Worm (Caenorhabditis elegans) whole organism, late embryonic: ENCODE data around the gene F28H6.6.
A peak's percentile ranks its signal among the peaks of the same experiment; 100 is the strongest.

ENCODE experiments used
- F13H6.1 ChIP-seq: sonication (generic microtip); optimal IDR thresholded peaks from 2 replicates; lab custom pipeline; 2016; ENCODE audit warnings: missing genetic modification characterization, missing compliant biosample characterization
- K02D7.2 ChIP-seq: sonication (generic microtip); optimal IDR thresholded peaks from 2 replicates; lab custom pipeline; 2017; ENCODE audit warnings: mild to moderate bottlenecking, missing genetic modification characterization, missing compliant biosample characterization
- K09A11.1 ChIP-seq: sonication (generic microtip); optimal IDR thresholded peaks from 2 replicates; lab custom pipeline; 2017; ENCODE audit warnings: antibody characterized with exemption, mild to moderate bottlenecking, missing genetic modification characterization, missing compliant biosample characterization; ENCODE audit not compliant: insufficient read depth
- Y22D7AL.16 ChIP-seq: sonication (generic microtip); optimal IDR thresholded peaks from 2 replicates; lab custom pipeline; 2016; ENCODE audit warnings: missing genetic modification characterization, missing compliant biosample characterization
- ahr-1 ChIP-seq: sonication (generic microtip); optimal IDR thresholded peaks from 2 replicates; lab custom pipeline; 2016; ENCODE audit warnings: missing genetic modification characterization, missing compliant biosample characterization
- ama-1 ChIP-seq: fragments of 150-350 bp; optimal IDR thresholded peaks from 2 replicates; lab custom pipeline; 2014
- ceh-18 ChIP-seq: sonication (generic microtip); optimal IDR thresholded peaks from 2 replicates; lab custom pipeline; 2016; ENCODE audit warnings: missing genetic modification characterization, missing compliant biosample characterization
- ceh-19 ChIP-seq: fragments of 200-800 bp; sonication (Bioruptor generic); optimal IDR thresholded peaks from 2 replicates; lab custom pipeline; 2018; ENCODE audit warnings: mild to moderate bottlenecking, missing genetic modification characterization, missing compliant biosample characterization
- ceh-2 ChIP-seq: sonication (generic microtip); optimal IDR thresholded peaks from 2 replicates; lab custom pipeline; 2016; ENCODE audit warnings: missing genotype, missing genetic modification characterization, missing compliant biosample characterization
- ceh-22 ChIP-seq: sonication (generic microtip); optimal IDR thresholded peaks from 2 replicates; lab custom pipeline; 2017; ENCODE audit warnings: missing biosample characterization, missing genetic modification characterization
- ceh-24 ChIP-seq: sonication (generic microtip); optimal IDR thresholded peaks from 2 replicates; lab custom pipeline; 2016; ENCODE audit warnings: mild to moderate bottlenecking, missing genetic modification characterization, missing compliant biosample characterization
- ceh-30 ChIP-seq: fragments of 150-350 bp; optimal IDR thresholded peaks from 2 replicates; lab custom pipeline; 2014; ENCODE audit warnings: missing biosample characterization, missing genetic modification characterization
- ceh-34 ChIP-seq: sonication (generic microtip); optimal IDR thresholded peaks from 2 replicates; lab custom pipeline; 2016; ENCODE audit warnings: mild to moderate bottlenecking, missing genetic modification characterization, missing compliant biosample characterization
- ceh-9 ChIP-seq: sonication (generic microtip); optimal IDR thresholded peaks from 2 replicates; lab custom pipeline; 2016; ENCODE audit warnings: mild to moderate bottlenecking, missing genetic modification characterization, inconsistent platforms, missing compliant biosample characterization
- che-1 ChIP-seq: sonication (generic microtip); optimal IDR thresholded peaks from 2 replicates; lab custom pipeline; 2016; ENCODE audit warnings: mild to moderate bottlenecking, missing genetic modification characterization, missing compliant biosample characterization
- dmd-4 ChIP-seq: sonication (generic microtip); optimal IDR thresholded peaks from 2 replicates; lab custom pipeline; 2016; ENCODE audit warnings: borderline replicate concordance, missing genetic modification characterization, missing compliant biosample characterization
- dve-1 ChIP-seq: sonication (generic microtip); optimal IDR thresholded peaks from 2 replicates; lab custom pipeline; 2017; ENCODE audit warnings: antibody characterized with exemption, mild to moderate bottlenecking, missing genetic modification characterization, missing compliant biosample characterization
- ets-4 ChIP-seq: sonication (generic microtip); optimal IDR thresholded peaks from 2 replicates; lab custom pipeline; 2016; ENCODE audit warnings: missing genetic modification characterization, missing compliant biosample characterization
- eyg-1 ChIP-seq: sonication (generic microtip); optimal IDR thresholded peaks from 2 replicates; lab custom pipeline; 2016; ENCODE audit warnings: missing genotype, missing genetic modification characterization, missing compliant biosample characterization
- fkh-6 ChIP-seq: sonication (generic microtip); optimal IDR thresholded peaks from 2 replicates; lab custom pipeline; 2016; ENCODE audit warnings: missing genetic modification characterization, missing compliant biosample characterization
- hlh-13 ChIP-seq: fragments of 200-800 bp; sonication (Bioruptor generic); optimal IDR thresholded peaks from 2 replicates; lab custom pipeline; 2018; ENCODE audit warnings: mild to moderate bottlenecking, missing genetic modification characterization, missing compliant biosample characterization
- hlh-6 ChIP-seq: sonication (generic microtip); optimal IDR thresholded peaks from 2 replicates; lab custom pipeline; 2016; ENCODE audit warnings: missing genotype, missing genetic modification characterization, missing compliant biosample characterization
- hlh-8 ChIP-seq: sonication (generic microtip); optimal IDR thresholded peaks from 2 replicates; lab custom pipeline; 2016; ENCODE audit warnings: missing genotype, missing genetic modification characterization, missing compliant biosample characterization
- madf-2 ChIP-seq: sonication (generic microtip); optimal IDR thresholded peaks from 2 replicates; lab custom pipeline; 2017; ENCODE audit warnings: missing genetic modification characterization, missing compliant biosample characterization
- mec-3 ChIP-seq: sonication (generic microtip); optimal IDR thresholded peaks from 2 replicates; lab custom pipeline; 2016; ENCODE audit warnings: borderline replicate concordance, missing genetic modification characterization, missing compliant biosample characterization
- nfya-1 ChIP-seq: sonication (generic microtip); optimal IDR thresholded peaks from 2 replicates; lab custom pipeline; 2017; ENCODE audit warnings: missing genetic modification characterization, mild to moderate bottlenecking, missing compliant biosample characterization, antibody characterized with exemption, moderate library complexity
- nhr-11 ChIP-seq: fragments of 150-350 bp; optimal IDR thresholded peaks from 2 replicates; lab custom pipeline; 2014; ENCODE audit warnings: missing biosample characterization, missing genetic modification characterization
- nhr-232 ChIP-seq: sonication (generic microtip); optimal IDR thresholded peaks from 2 replicates; lab custom pipeline; 2016; ENCODE audit warnings: missing genetic modification characterization, missing compliant biosample characterization
- npax-4 ChIP-seq: sonication (generic microtip); optimal IDR thresholded peaks from 2 replicates; lab custom pipeline; 2016; ENCODE audit warnings: missing genetic modification characterization, missing compliant biosample characterization
- odd-2 ChIP-seq: sonication (generic microtip); optimal IDR thresholded peaks from 2 replicates; lab custom pipeline; 2017; ENCODE audit warnings: antibody characterized with exemption, mild to moderate bottlenecking, missing genetic modification characterization, missing compliant biosample characterization
- pag-3 ChIP-seq: sonication (generic microtip); optimal IDR thresholded peaks from 2 replicates; lab custom pipeline; 2016; ENCODE audit warnings: missing compliant biosample characterization, missing genetic modification characterization, borderline replicate concordance
- pat-9 ChIP-seq: fragments of 200-800 bp; sonication (Bioruptor generic); optimal IDR thresholded peaks from 2 replicates; lab custom pipeline; 2018; ENCODE audit warnings: mild to moderate bottlenecking, missing genetic modification characterization, moderate library complexity, missing compliant biosample characterization
- pax-1 ChIP-seq: fragments of 150-350 bp; optimal IDR thresholded peaks from 2 replicates; lab custom pipeline; 2014; ENCODE audit warnings: missing biosample characterization, missing genetic modification characterization
- pha-4 ChIP-seq: fragments of 150-350 bp; optimal IDR thresholded peaks from 2 replicates; lab custom pipeline; 2018; ENCODE audit warnings: missing biosample characterization, missing genetic modification reagents, missing genetic modification characterization
- pqm-1 ChIP-seq: sonication (generic microtip); optimal IDR thresholded peaks from 2 replicates; lab custom pipeline; 2016; ENCODE audit warnings: missing genetic modification characterization, missing compliant biosample characterization
- ref-2 ChIP-seq: sonication (generic microtip); optimal IDR thresholded peaks from 2 replicates; lab custom pipeline; 2016; ENCODE audit warnings: missing genetic modification characterization, missing compliant biosample characterization
- rnt-1 ChIP-seq: sonication (generic microtip); optimal IDR thresholded peaks from 2 replicates; lab custom pipeline; 2016; ENCODE audit warnings: missing genetic modification characterization, missing compliant biosample characterization
- sox-2 ChIP-seq: fragments of 200-800 bp; sonication (Bioruptor generic); IDR thresholded peaks from 2 replicates; pipeline ENCODE4 v1.3.6; 2022; ENCODE audit warnings: missing genetic modification reagents, missing genetic modification characterization, missing compliant biosample characterization
- sox-4 ChIP-seq: sonication (generic microtip); optimal IDR thresholded peaks from 2 replicates; lab custom pipeline; 2017; ENCODE audit warnings: mild to moderate bottlenecking, missing genetic modification characterization, inconsistent platforms, missing compliant biosample characterization
- tbx-7 ChIP-seq: sonication (generic microtip); optimal IDR thresholded peaks from 2 replicates; lab custom pipeline; 2016; ENCODE audit warnings: missing genotype, missing genetic modification characterization, missing compliant biosample characterization
- unc-42 ChIP-seq: sonication (generic microtip); optimal IDR thresholded peaks from 2 replicates; lab custom pipeline; 2016; ENCODE audit warnings: missing genotype, missing genetic modification characterization, missing compliant biosample characterization
- zip-5 ChIP-seq: sonication (generic microtip); optimal IDR thresholded peaks from 2 replicates; lab custom pipeline; 2016; ENCODE audit warnings: missing genetic modification characterization, missing compliant biosample characterization

The F28H6.6 gene

DNA sequence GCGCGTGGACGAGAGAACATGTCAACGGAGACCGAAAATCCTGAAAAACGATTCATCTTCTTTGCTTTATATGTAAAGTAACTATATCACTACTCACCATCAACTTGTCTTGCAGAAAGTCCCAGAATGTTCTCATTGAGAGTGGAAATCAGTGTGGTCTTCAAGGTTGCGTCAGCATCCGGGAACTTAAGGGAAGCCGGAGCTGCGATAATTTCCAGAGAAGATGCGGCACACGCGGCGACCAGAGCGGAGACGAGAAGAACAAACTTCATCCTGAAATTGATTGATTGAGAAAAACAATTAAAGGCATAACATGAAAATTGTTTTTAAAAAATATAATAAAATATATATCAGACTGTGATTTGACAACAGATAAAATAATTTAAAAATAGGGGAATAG, 38.6 kb upstream of the F28H6.6 start, which contains the start of gene vha-20:
Gene vha-20, minus strand, starts transcription at position 273 of the 400 bp plus-strand sequence.
- TF ChIP-seq dve-1 (tag; lab: Kevin White, UChicago) (no peak), ama-1 (lab: Kevin White, UChicago) (no peak), ceh-19 (GFP tag; lab: Kevin White, UChicago) (no peak), ceh-2 (tag; lab: Kevin White, UChicago) (no peak), hlh-6 (no peak), hlh-13 (no peak), hlh-8 (tag; lab: Kevin White, UChicago) (no peak), Y22D7AL.16 (no peak)
- TF ChIP-seq, all 69 proteins: peak for 0

DNA sequence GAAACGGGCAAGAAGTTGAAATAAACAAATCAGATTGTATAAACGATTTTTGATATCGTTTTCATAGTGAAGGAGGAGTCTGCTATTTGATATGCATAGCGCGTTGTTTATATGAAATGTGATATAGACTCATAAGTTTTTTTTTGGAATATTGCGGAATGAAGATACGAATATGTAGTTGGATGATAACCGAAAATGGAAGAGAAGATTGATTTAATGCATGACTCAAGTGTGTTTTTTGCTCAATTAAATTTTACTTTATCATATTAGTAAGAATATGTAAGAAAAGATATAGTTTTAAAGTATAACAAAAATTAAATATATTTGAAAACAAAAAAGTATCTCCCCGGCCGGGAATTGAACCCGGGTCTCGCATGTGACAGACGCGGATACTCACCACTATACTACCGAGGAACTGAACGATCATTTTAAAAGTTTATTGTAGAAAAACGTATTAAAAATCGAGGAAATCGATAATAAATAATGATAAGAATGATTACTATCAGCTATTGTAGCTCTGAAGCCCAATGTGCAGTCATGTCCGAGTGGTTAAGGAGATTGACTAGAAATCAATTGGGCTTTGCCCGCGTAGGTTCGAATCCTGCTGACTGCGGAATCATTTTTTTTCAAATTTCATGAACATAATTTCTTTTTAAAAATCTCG, 36.1 kb upstream of the F28H6.6 start, which contains the start of gene lgc-25:
Gene lgc-25, minus strand, starts transcription at position 51 of the 664 bp plus-strand sequence.
- TF ChIP-seq ceh-19 (GFP tag; lab: Kevin White, UChicago) = no peak

DNA sequence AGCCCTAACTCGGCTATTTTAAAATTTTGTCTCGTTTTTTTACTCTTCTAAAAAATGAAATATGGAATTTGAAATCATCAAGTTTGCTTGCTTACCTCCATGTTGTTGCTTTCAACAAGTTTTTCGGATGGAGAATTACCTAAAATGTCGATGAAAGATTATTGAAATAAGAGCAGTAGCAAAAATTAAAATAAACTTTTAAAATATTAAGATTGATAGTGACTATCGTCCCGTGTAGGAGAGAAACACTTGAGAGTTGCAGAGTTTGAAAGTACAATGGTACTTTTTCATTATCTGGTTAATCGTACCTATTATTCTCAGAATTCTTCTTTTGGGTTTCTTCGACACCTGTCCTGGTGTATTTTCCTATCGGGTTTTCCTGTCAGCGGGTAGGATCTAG, 31.2 kb upstream of the F28H6.6 start, which contains the start of gene ceh-90:
Gene ceh-90, minus strand, starts transcription at position 101 of the 400 bp plus-strand sequence.
- TF ChIP-seq nfya-1 (tag; lab: Kevin White, UChicago) (no peak), che-1 (no peak), ahr-1 (no peak), npax-4 (tag; lab: Kevin White, UChicago) (no peak), unc-42 (no peak), pat-9 (no peak)

DNA sequence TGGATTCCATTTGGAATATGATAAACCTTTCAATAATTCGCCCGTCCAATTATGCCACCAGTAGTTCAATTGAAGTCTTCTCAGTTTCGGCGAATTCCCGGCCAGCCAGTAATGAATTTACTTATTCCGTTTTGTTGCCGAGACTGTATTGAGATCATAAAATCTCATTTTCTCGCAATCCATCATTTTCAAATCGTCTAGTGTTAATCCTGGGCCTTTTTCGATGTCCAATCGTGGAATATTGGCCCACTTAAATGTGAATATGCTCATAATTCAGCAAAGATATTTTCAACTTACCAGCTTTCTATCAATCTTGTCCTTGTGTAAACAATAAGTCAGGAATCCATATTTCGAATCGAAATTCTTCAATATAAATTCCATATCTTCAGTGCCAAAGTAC, 27.0 kb upstream of the F28H6.6 start:
- TF ChIP-seq pqm-1 (tag; lab: Kevin White, UChicago) (no peak), pha-4 (tag; lab: Kevin White, UChicago) (no peak), tbx-7 (tag; lab: Kevin White, UChicago) (no peak), eyg-1 (tag; lab: Kevin White, UChicago) (no peak), nhr-232 (tag; lab: Kevin White, UChicago) (no peak), sox-2 (GFP tag; lab: Robert Waterston, UW) (no peak), ceh-30 (no peak)

DNA sequence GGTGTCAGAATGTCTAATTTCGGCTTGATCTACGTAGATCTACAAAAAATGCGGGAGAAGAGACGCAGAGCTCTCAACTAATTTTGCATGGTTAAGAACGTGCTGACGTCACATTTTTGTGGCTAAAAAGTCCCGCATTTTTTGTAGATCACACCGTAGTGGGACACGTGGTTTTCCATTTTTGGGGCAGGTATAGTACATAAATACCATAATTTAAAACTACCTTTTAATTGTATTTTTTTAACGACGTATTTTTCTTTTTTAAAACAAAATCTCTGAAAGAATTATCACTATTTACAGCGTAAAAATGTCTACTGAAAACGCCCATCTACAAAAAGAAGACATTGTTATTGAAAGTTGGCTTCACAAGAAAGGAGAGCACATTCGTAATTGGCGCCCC, 21.7 kb upstream of the F28H6.6 start, which contains the start of gene akt-2:
Gene akt-2, plus strand, starts transcription at position 301 of the 400 bp plus-strand sequence.
- TF ChIP-seq ceh-34 (tag; lab: Kevin White, UChicago) (no peak), ceh-2 (tag; lab: Kevin White, UChicago) (no peak), ceh-24 (tag; lab: Kevin White, UChicago) (no peak), odd-2 (tag; lab: Kevin White, UChicago) (no peak), sox-4 (tag; lab: Kevin White, UChicago) (no peak), ceh-22 (tag; lab: Kevin White, UChicago) (no peak), F13H6.1 (no peak), pag-3 (tag; lab: Kevin White, UChicago) (no peak), fkh-6 (tag; lab: Kevin White, UChicago) (no peak), pat-9 (no peak), mec-3 (tag; lab: Kevin White, UChicago) (no peak), nhr-11 (tag; lab: Kevin White, UChicago) (no peak), hlh-13 (no peak), ref-2 (tag; lab: Kevin White, UChicago) (no peak), ama-1 (lab: Kevin White, UChicago) (no peak)
- TF ChIP-seq, all 69 proteins: peak for 0

DNA sequence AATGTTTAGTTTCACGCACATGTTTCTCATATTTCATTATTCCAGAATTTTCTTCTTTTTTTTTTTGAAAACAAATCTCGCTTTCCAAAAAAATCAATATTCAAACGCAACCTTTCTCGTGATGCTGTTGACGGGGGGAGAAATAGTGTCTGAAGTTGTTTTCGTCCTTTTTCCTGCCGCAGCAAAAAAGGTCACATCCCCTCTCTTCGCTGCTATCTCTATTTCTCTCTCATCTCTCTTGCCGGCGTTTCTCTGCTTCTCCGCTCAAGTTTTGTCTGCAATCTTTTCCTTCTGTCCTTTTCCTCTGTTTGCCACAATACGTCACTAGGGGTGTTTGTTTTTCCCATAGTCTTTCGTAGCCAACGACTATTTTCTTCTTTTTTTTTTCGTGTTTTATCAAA, 21.1 kb upstream of the F28H6.6 start:
- TF ChIP-seq ets-4 (tag; lab: Kevin White, UChicago) (no peak), K09A11.1 (tag; lab: Kevin White, UChicago) (peak; percentile 32), npax-4 (tag; lab: Kevin White, UChicago) (no peak), zip-5 (no peak), eyg-1 (tag; lab: Kevin White, UChicago) (no peak), K02D7.2 (no peak), rnt-1 (tag; lab: Kevin White, UChicago) (no peak), ceh-18 (peak; percentile 75), dmd-4 (tag; lab: Kevin White, UChicago) (no peak), unc-42 (peak; percentile 28), ceh-9 (tag; lab: Kevin White, UChicago) (no peak), ceh-34 (tag; lab: Kevin White, UChicago) (peak; percentile 7), pqm-1 (tag; lab: Kevin White, UChicago) (no peak), fkh-6 (tag; lab: Kevin White, UChicago) (no peak), madf-2 (tag; lab: Kevin White, UChicago) (no peak), F13H6.1 (no peak), pax-1 (tag; lab: Kevin White, UChicago) (no peak)
